Fruit fly (Drosophila melanogaster) whole organism, embryonic: ENCODE results near the gene Ctr1A.

ENCODE experiments used
- B-H2 ChIP-seq: fragments of 200-800 bp; sonication (Bioruptor generic); optimal IDR thresholded peaks from 2 replicates; lab custom pipeline; 2018; ENCODE audit warnings: missing biosample characterization, mild to moderate bottlenecking, missing genetic modification characterization
- BtbVII ChIP-seq: fragments of 200-800 bp; sonication (Bioruptor generic); optimal IDR thresholded peaks from 3 replicates; lab custom pipeline; 2017; ENCODE audit warnings: missing biosample characterization, mild to moderate bottlenecking, missing genetic modification characterization
- CG10431 ChIP-seq: fragments of 200-800 bp; sonication (Bioruptor generic); optimal IDR thresholded peaks from 3 replicates; lab custom pipeline; 2018; ENCODE audit warnings: missing biosample characterization, mild to moderate bottlenecking, missing genetic modification characterization
- CG10462 ChIP-seq: fragments of 200-800 bp; sonication (Bioruptor generic); optimal IDR thresholded peaks from 2 replicates; lab custom pipeline; 2016; ENCODE audit warnings: missing biosample characterization, missing genetic modification characterization
- CG10959 ChIP-seq: fragments of 200-800 bp; sonication (Bioruptor generic); IDR thresholded peaks from 2 replicates; pipeline ENCODE4 v1.3.6; 2022; ENCODE audit warnings: missing biosample characterization, missing genetic modification characterization
- CG12219 ChIP-seq: fragments of 200-800 bp; sonication (Bioruptor generic); optimal IDR thresholded peaks from 3 replicates; lab custom pipeline; 2018; ENCODE audit warnings: missing biosample characterization, mild to moderate bottlenecking, missing genetic modification characterization
- CG15073 ChIP-seq: fragments of 200-800 bp; sonication (Bioruptor generic); optimal IDR thresholded peaks from 2 replicates; lab custom pipeline; 2016; ENCODE audit warnings: missing biosample characterization, missing genetic modification characterization
- CG1529 ChIP-seq: fragments of 200-800 bp; sonication (Bioruptor generic); optimal IDR thresholded peaks from 3 replicates; lab custom pipeline; 2018; ENCODE audit warnings: missing biosample characterization, missing genetic modification characterization
- CG3163 ChIP-seq: fragments of 200-800 bp; sonication (Bioruptor generic); optimal IDR thresholded peaks from 3 replicates; lab custom pipeline; 2016; ENCODE audit warnings: missing biosample characterization, missing genetic modification characterization
- CG34224 ChIP-seq: fragments of 200-800 bp; sonication (Bioruptor generic); IDR thresholded peaks from 3 replicates; pipeline ENCODE4 v1.3.6; 2022; ENCODE audit warnings: missing biosample characterization, missing genetic modification characterization; ENCODE audit not compliant: partially characterized antibody
- CG3726 ChIP-seq: fragments of 200-800 bp; sonication (Bioruptor generic); IDR thresholded peaks from 3 replicates; pipeline ENCODE4, ENCODE4 v1.3.6; 2022; ENCODE audit warnings: missing biosample characterization, missing genetic modification characterization
- CG4282 ChIP-seq: fragments of 200-800 bp; sonication (Bioruptor generic); optimal IDR thresholded peaks from 2 replicates; lab custom pipeline; 2016; ENCODE audit warnings: missing biosample characterization, missing genetic modification characterization
- CG5953 ChIP-seq: fragments of 200-800 bp; sonication (Bioruptor generic); IDR thresholded peaks from 2 replicates; pipeline ENCODE4 v1.3.6; 2022; ENCODE audit warnings: missing biosample characterization, missing genetic modification characterization
- CG6854 ChIP-seq: fragments of 200-800 bp; sonication (Bioruptor generic); optimal IDR thresholded peaks from 3 replicates; lab custom pipeline; 2017; ENCODE audit warnings: missing biosample characterization, mild to moderate bottlenecking, missing genetic modification characterization
- CG7556 ChIP-seq: fragments of 200-800 bp; sonication (Bioruptor generic); optimal IDR thresholded peaks from 2 replicates; lab custom pipeline; 2017; ENCODE audit warnings: missing biosample characterization, mild to moderate bottlenecking, missing genetic modification characterization
- CG7839 ChIP-seq: fragments of 200-800 bp; sonication (Bioruptor generic); optimal IDR thresholded peaks from 3 replicates; lab custom pipeline; 2018; ENCODE audit warnings: missing biosample characterization, mild to moderate bottlenecking, missing genetic modification characterization, moderate library complexity
- CG7928 ChIP-seq: fragments of 200-800 bp; sonication (Bioruptor generic); optimal IDR thresholded peaks from 2 replicates; lab custom pipeline; 2017; ENCODE audit warnings: missing biosample characterization, mild to moderate bottlenecking, missing genetic modification characterization
- CG8290 ChIP-seq, 3 experiments: fragments of 200-800 bp; sonication (Bioruptor generic); optimal IDR thresholded peaks; 2 replicates each; lab custom pipeline; 2016 to 2019; ENCODE audit warnings: missing biosample characterization in 3 of 3, missing genetic modification characterization in 3 of 3, mild to moderate bottlenecking in 2 of 3, moderate library complexity in 1 of 3
- Camta ChIP-seq: fragments of 200-800 bp; sonication (Bioruptor generic); optimal IDR thresholded peaks from 2 replicates; lab custom pipeline; 2016; ENCODE audit warnings: missing biosample characterization, missing genetic modification characterization
- D19B ChIP-seq: fragments of 200-800 bp; sonication (Bioruptor generic); optimal IDR thresholded peaks from 2 replicates; lab custom pipeline; 2017; ENCODE audit warnings: missing biosample characterization, mild to moderate bottlenecking, missing genetic modification characterization
- Deaf1 ChIP-seq: fragments of 200-800 bp; optimal IDR thresholded peaks from 3 replicates; lab custom pipeline; 2019; ENCODE audit warnings: missing biosample characterization, mild to moderate bottlenecking, missing genetic modification characterization, moderate library complexity
- Dip2 ChIP-seq: fragments of 200-800 bp; sonication (Bioruptor generic); IDR thresholded peaks from 2 replicates; pipeline ENCODE4 v1.3.6; 2022; ENCODE audit warnings: missing biosample characterization, missing genetic modification characterization
- Doc2 ChIP-seq: fragments of 200-800 bp; sonication (Bioruptor generic); IDR thresholded peaks from 2 replicates; pipeline ENCODE4 v1.3.6; 2022; ENCODE audit warnings: missing biosample characterization, missing genetic modification characterization
- Ets65A ChIP-seq: fragments of 200-800 bp; sonication (Bioruptor generic); peaks from one replicate; lab custom pipeline; 2016; ENCODE audit warnings: missing biosample characterization, missing genetic modification characterization
- Fer1 ChIP-seq: fragments of 200-800 bp; sonication (Bioruptor generic); optimal IDR thresholded peaks from 2 replicates; lab custom pipeline; 2017; ENCODE audit warnings: missing biosample characterization, mild to moderate bottlenecking, missing genetic modification characterization
- Fer2 ChIP-seq: fragments of 200-800 bp; sonication (Bioruptor generic); optimal IDR thresholded peaks from 2 replicates; lab custom pipeline; 2018; ENCODE audit warnings: missing biosample characterization, mild to moderate bottlenecking, missing genetic modification characterization, moderate library complexity
- HLH3B ChIP-seq: fragments of 200-800 bp; sonication (Bioruptor generic); IDR thresholded peaks from 2 replicates; pipeline ENCODE4 v1.3.6; 2022; ENCODE audit warnings: missing biosample characterization, missing genetic modification characterization
- Hr78 ChIP-seq, 2 experiments: fragments of 200-800 bp in 1 of 2; fragments of >200 bp in 1 of 2; sonication (Bioruptor generic) in 1 of 2; optimal IDR thresholded peaks; 2 replicates each; lab custom pipeline; 2017 to 2019; ENCODE audit warnings: missing biosample characterization in 2 of 2, missing genetic modification characterization in 2 of 2, mild to moderate bottlenecking in 1 of 2, moderate library complexity in 1 of 2
- Med ChIP-seq: fragments of 200-800 bp; sonication (Bioruptor generic); peaks from one replicate; lab custom pipeline; 2016; ENCODE audit warnings: missing biosample characterization, missing genetic modification characterization, mild to moderate bottlenecking, inconsistent platforms, moderate library complexity
- Oli ChIP-seq: fragments of 200-800 bp; sonication (Bioruptor generic); optimal IDR thresholded peaks from 2 replicates; lab custom pipeline; 2018; ENCODE audit warnings: missing biosample characterization, mild to moderate bottlenecking, missing genetic modification characterization, moderate library complexity
- Spps ChIP-seq: fragments of 200-800 bp; sonication (Bioruptor generic); optimal IDR thresholded peaks from 2 replicates; lab custom pipeline; 2018; ENCODE audit warnings: missing biosample characterization, mild to moderate bottlenecking, missing genetic modification characterization
- Ssrp ChIP-seq: fragments of 200-800 bp; sonication (Bioruptor generic); optimal IDR thresholded peaks from 2 replicates; lab custom pipeline; 2018; ENCODE audit warnings: missing biosample characterization, mild to moderate bottlenecking, missing genetic modification characterization, moderate library complexity
- ash1 ChIP-seq: fragments of 200-800 bp; sonication (Bioruptor generic); optimal IDR thresholded peaks from 2 replicates; lab custom pipeline; 2018; ENCODE audit warnings: missing biosample characterization, mild to moderate bottlenecking, missing genetic modification characterization
- corto ChIP-seq: fragments of 200-800 bp; sonication (Bioruptor generic); optimal IDR thresholded peaks from 2 replicates; lab custom pipeline; 2016; ENCODE audit warnings: missing biosample characterization, mild to moderate bottlenecking, missing genetic modification characterization, moderate library complexity
- da ChIP-seq: fragments of 200-800 bp; sonication (Bioruptor generic); optimal IDR thresholded peaks from 2 replicates; lab custom pipeline; 2016; ENCODE audit warnings: missing biosample characterization, missing genetic modification characterization
- gcm ChIP-seq: fragments of 200-800 bp; sonication (Bioruptor generic); optimal IDR thresholded peaks from 2 replicates; lab custom pipeline; 2019; ENCODE audit warnings: missing biosample characterization, mild to moderate bottlenecking, missing genetic modification characterization, moderate library complexity
- gsb-n ChIP-seq: fragments of 200-800 bp; sonication (Bioruptor generic); optimal IDR thresholded peaks from 3 replicates; lab custom pipeline; 2018; ENCODE audit warnings: missing biosample characterization, mild to moderate bottlenecking, missing genetic modification characterization
- hth ChIP-seq: fragments of >200 bp; optimal IDR thresholded peaks from 2 replicates; lab custom pipeline; 2017; ENCODE audit warnings: inconsistent platforms
- inv ChIP-seq: fragments of 200-800 bp; sonication (Bioruptor generic); IDR thresholded peaks from 2 replicates; pipeline ENCODE4 v1.3.6; 2022; ENCODE audit warnings: missing biosample characterization, missing genetic modification characterization; ENCODE audit not compliant: partially characterized antibody
- luna ChIP-seq: fragments of 200-800 bp; sonication (Bioruptor generic); optimal IDR thresholded peaks from 2 replicates; lab custom pipeline; 2016; ENCODE audit warnings: missing biosample characterization, missing genetic modification characterization
- pan ChIP-seq, 4 experiments: fragments of >200 bp in 3 of 4; fragments of 200-800 bp in 1 of 4; sonication (Bioruptor generic) in 1 of 4; optimal IDR thresholded peaks in 3 of 4; IDR thresholded peaks in 1 of 4; 2 replicates each; pipeline versions ENCODE4 v1.3.6 to Lab custom; 2017 to 2022; ENCODE audit warnings: missing biosample characterization in 2 of 4, missing genetic modification characterization in 2 of 4, mixed read lengths in 1 of 4
- schlank ChIP-seq: fragments of 200-800 bp; sonication (Bioruptor generic); optimal IDR thresholded peaks from 2 replicates; lab custom pipeline; 2018; ENCODE audit warnings: missing biosample characterization, mild to moderate bottlenecking, missing genetic modification characterization
- shn ChIP-seq: fragments of 200-800 bp; sonication (Bioruptor generic); optimal IDR thresholded peaks from 3 replicates; lab custom pipeline; 2016; ENCODE audit warnings: missing biosample characterization, missing genetic modification characterization
- sima ChIP-seq: fragments of 200-800 bp; sonication (Bioruptor generic); optimal IDR thresholded peaks from 2 replicates; lab custom pipeline; 2016; ENCODE audit warnings: missing biosample characterization, missing genetic modification characterization
- sob ChIP-seq: fragments of 200-800 bp; sonication (Bioruptor generic); IDR thresholded peaks from 2 replicates; pipeline ENCODE4 v1.3.6; 2022; ENCODE audit warnings: missing biosample characterization, missing genetic modification characterization
- stwl ChIP-seq: fragments of 200-800 bp; sonication (Bioruptor generic); optimal IDR thresholded peaks from 3 replicates; lab custom pipeline; 2018; ENCODE audit warnings: missing biosample characterization, mild to moderate bottlenecking, missing genetic modification characterization, moderate library complexity
- ttk ChIP-seq: fragments of 200-800 bp; sonication (Bioruptor generic); IDR thresholded peaks from 2 replicates; pipeline ENCODE4 v2.1.2; 2022; ENCODE audit warnings: missing biosample characterization, missing genetic modification characterization
- tup ChIP-seq: fragments of 200-800 bp; sonication (Bioruptor generic); optimal IDR thresholded peaks from 2 replicates; lab custom pipeline; 2016; ENCODE audit warnings: missing biosample characterization, mild to moderate bottlenecking, missing genetic modification characterization, moderate library complexity
- unc-4 ChIP-seq: fragments of 200-800 bp; sonication (Bioruptor generic); IDR thresholded peaks from 2 replicates; pipeline ENCODE4 v1.3.6; 2022; ENCODE audit warnings: missing biosample characterization, missing genetic modification characterization; ENCODE audit not compliant: partially characterized antibody
- zfh2 ChIP-seq: fragments of 200-800 bp; sonication (Bioruptor generic); optimal IDR thresholded peaks from 2 replicates; lab custom pipeline; 2016; ENCODE audit warnings: missing biosample characterization, missing genetic modification characterization

The Ctr1A gene

DNA sequence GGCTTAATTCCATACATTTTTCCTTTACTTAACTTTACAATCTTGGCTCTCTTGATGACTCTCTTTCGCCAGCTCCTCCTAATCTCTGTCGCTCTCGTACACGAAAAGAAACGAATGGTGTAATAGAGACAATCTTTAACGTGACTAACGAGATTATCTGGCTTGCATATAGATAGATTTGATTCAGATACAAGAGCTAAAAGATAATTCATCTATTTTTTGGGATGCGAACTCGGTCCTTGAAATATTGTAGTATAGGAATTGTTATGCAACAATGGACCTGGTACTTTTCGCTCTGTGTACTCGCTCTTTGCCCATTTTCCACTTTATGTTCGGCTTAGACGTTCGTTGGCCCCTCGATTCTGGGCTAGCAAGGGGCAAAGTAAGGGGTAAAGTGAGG, 49.8 kb downstream of the Ctr1A start (continued):
- peak; percentile 40 for TF ChIP-seq Fer2 (tag; lab: Kevin White, UChicago)
- TF ChIP-seq stwl: no peak
- peak; percentile 88 for TF ChIP-seq CG7839
- no peak for TF ChIP-seq CG10431 (GFP tag; lab: Kevin White, UChicago)
- TF ChIP-seq zfh2: peak; percentile 66
- no peak for TF ChIP-seq inv (GFP tag; lab: Robert Waterston, UW)
- TF ChIP-seq Deaf1: peak; percentile 80
- TF ChIP-seq CG7928 (GFP tag; lab: Kevin White, UChicago): peak; percentile 42
- TF ChIP-seq gcm (GFP tag; lab: Kevin White, UChicago): peak; percentile 81
- peak; percentile 18 for TF ChIP-seq CG4282 (GFP tag; lab: Kevin White, UChicago)
- peak; percentile 83 for TF ChIP-seq CG3163 (GFP tag; lab: Kevin White, UChicago)
- peak; percentile 81 for TF ChIP-seq CG12219 (GFP tag; lab: Kevin White, UChicago)
- TF ChIP-seq ash1 (GFP tag; lab: Kevin White, UChicago): peak; percentile 47
- TF ChIP-seq B-H2: peak; percentile 13
- TF ChIP-seq Ets65A: peak; percentile 97
- TF ChIP-seq Hr78 (GFP tag; optimal IDR thresholded peaks at IDR 0.05; lab: Kevin White, UChicago): peak in 1 of 2 experiments; percentile 39
- TF ChIP-seq HLH3B (GFP tag; lab: Robert Waterston, UW): peak; percentile 84
- no peak for TF ChIP-seq hth (lab: Kevin White, UChicago)
- TF ChIP-seq corto (GFP tag; lab: Kevin White, UChicago): peak; percentile 45
- TF ChIP-seq CG10959 (GFP tag; lab: Robert Waterston, UW): no peak
- TF ChIP-seq CG15073 (GFP tag; lab: Kevin White, UChicago): peak; percentile 4
- peak; percentile 35 for TF ChIP-seq luna (GFP tag; lab: Kevin White, UChicago)
- TF ChIP-seq Oli (tag; lab: Kevin White, UChicago): peak; percentile 85
- peak; percentile 74 for TF ChIP-seq Camta (GFP tag; lab: Kevin White, UChicago)
- peak; percentile 67 for TF ChIP-seq CG1529
- peak; percentile 61 for TF ChIP-seq CG8290 (GFP tag; optimal IDR thresholded peaks at IDR 0.05; lab: Kevin White, UChicago)
- TF ChIP-seq CG8290 (tag; optimal IDR thresholded peaks at IDR 0.05; lab: Kevin White, UChicago): peak in 1 of 2 experiments; percentile 93
- TF ChIP-seq pan (optimal IDR thresholded peaks at IDR 0.05; lab: Kevin White, UChicago): no peak
- peak in 1 of 2 experiments; percentile 78 for TF ChIP-seq pan (GFP tag; optimal IDR thresholded peaks at IDR 0.05 in 1 of 2, IDR thresholded peaks at IDR 0.05 in 1 of 2)
- peak; percentile 74 for TF ChIP-seq gsb-n (tag; lab: Kevin White, UChicago)
- TF ChIP-seq schlank (tag; lab: Kevin White, UChicago): peak; percentile 40
- TF ChIP-seq ttk (GFP tag; lab: Robert Waterston, UW): peak; percentile 65
- peak; percentile 66 for TF ChIP-seq Ssrp (tag; lab: Kevin White, UChicago)
- peak; percentile 86 for TF ChIP-seq CG7556 (GFP tag; lab: Kevin White, UChicago)
- TF ChIP-seq Med (GFP tag; lab: Kevin White, UChicago): peak; percentile 98
- TF ChIP-seq CG3726 (GFP tag; lab: Robert Waterston, UW): no peak
- TF ChIP-seq CG10462 (GFP tag; lab: Kevin White, UChicago): peak; percentile 37
- no peak for TF ChIP-seq Doc2 (GFP tag; lab: Robert Waterston, UW)
- no peak for TF ChIP-seq CG34224 (GFP tag; lab: Robert Waterston, UW)
- no peak for TF ChIP-seq unc-4 (GFP tag; lab: Robert Waterston, UW)
- peak; percentile 60 for TF ChIP-seq Spps
- TF ChIP-seq CG5953 (GFP tag; lab: Robert Waterston, UW): 0 out of 2 replicates have a peak, but pooled peaks have one; percentile 4
- peak; percentile 42 for TF ChIP-seq da (GFP tag; lab: Kevin White, UChicago)
- TF ChIP-seq shn (GFP tag; lab: Kevin White, UChicago): peak; percentile 66
- TF ChIP-seq sima (GFP tag; lab: Kevin White, UChicago): no peak
- TF ChIP-seq tup (GFP tag; lab: Kevin White, UChicago): peak; percentile 48
- TF ChIP-seq D19B (GFP tag; lab: Kevin White, UChicago): peak; percentile 45
- peak; percentile 79 for TF ChIP-seq BtbVII
- TF ChIP-seq Fer1 (GFP tag; lab: Kevin White, UChicago): peak; percentile 87
- peak; percentile 74 for TF ChIP-seq sob
- no peak for TF ChIP-seq Dip2
- peak; percentile 67 for TF ChIP-seq CG6854
